Fruit fly (Drosophila melanogaster) whole organism, adult: ENCODE data around the gene CG11168.

ENCODE experiments used
- CG11617 ChIP-seq: fragments of 200-800 bp; sonication (Bioruptor generic); optimal IDR thresholded peaks from 2 replicates; lab custom pipeline; 2017; ENCODE audit warnings: mild to moderate bottlenecking, missing biosample characterization, missing genetic modification reagents, missing genetic modification characterization
- CG12768 ChIP-seq: fragments of 200-800 bp; sonication (Bioruptor generic); optimal IDR thresholded peaks from 2 replicates; lab custom pipeline; 2017; ENCODE audit warnings: missing biosample characterization, missing genetic modification characterization, mild to moderate bottlenecking, moderate library complexity, missing genetic modification reagents
- CG14711 ChIP-seq: fragments of 200-800 bp; sonication (Bioruptor generic); optimal IDR thresholded peaks from 2 replicates; lab custom pipeline; 2018; ENCODE audit warnings: missing biosample characterization, mild to moderate bottlenecking, missing genetic modification characterization, moderate library complexity
- CG1620 ChIP-seq: fragments of 200-800 bp; sonication (Bioruptor generic); optimal IDR thresholded peaks from 2 replicates; lab custom pipeline; 2016; ENCODE audit warnings: missing biosample characterization, missing genetic modification characterization
- CG33017 ChIP-seq: fragments of 200-800 bp; sonication (Bioruptor generic); optimal IDR thresholded peaks from 2 replicates; lab custom pipeline; 2018; ENCODE audit warnings: missing biosample characterization, mild to moderate bottlenecking, missing genetic modification characterization, moderate library complexity
- CG5204 ChIP-seq: fragments of 200-800 bp; sonication (Bioruptor generic); optimal IDR thresholded peaks from 2 replicates; lab custom pipeline; 2016; ENCODE audit warnings: missing biosample characterization, missing genetic modification characterization
- CG7045 ChIP-seq: fragments of 200-800 bp; sonication (Bioruptor generic); optimal IDR thresholded peaks from 2 replicates; lab custom pipeline; 2017; ENCODE audit warnings: missing biosample characterization, mild to moderate bottlenecking, missing genetic modification characterization
- CG7101 ChIP-seq: fragments of 200-800 bp; sonication (Bioruptor generic); optimal IDR thresholded peaks from 2 replicates; lab custom pipeline; 2018; ENCODE audit warnings: missing biosample characterization, mild to moderate bottlenecking, missing genetic modification characterization, moderate library complexity
- Clk ChIP-seq: fragments of 200-800 bp; sonication (Bioruptor generic); optimal IDR thresholded peaks from 2 replicates; lab custom pipeline; 2017; ENCODE audit warnings: missing biosample characterization, missing genetic modification characterization
- Crg-1 ChIP-seq: fragments of 200-800 bp; sonication (Bioruptor generic); optimal IDR thresholded peaks from 2 replicates; lab custom pipeline; 2016; ENCODE audit warnings: missing biosample characterization, missing genetic modification characterization
- Hr96 ChIP-seq: fragments of 200-800 bp; sonication (Bioruptor generic); optimal IDR thresholded peaks from 2 replicates; lab custom pipeline; 2016; ENCODE audit warnings: missing biosample characterization, missing genetic modification characterization
- Mnt ChIP-seq: fragments of 200-800 bp; sonication (Bioruptor generic); optimal IDR thresholded peaks from 2 replicates; lab custom pipeline; 2016; ENCODE audit warnings: missing biosample characterization, mild to moderate bottlenecking, missing genetic modification characterization
- bab1 ChIP-seq: fragments of 200-800 bp; sonication (Bioruptor generic); optimal IDR thresholded peaks from 3 replicates; lab custom pipeline; 2019; ENCODE audit warnings: missing biosample characterization, mild to moderate bottlenecking, missing genetic modification characterization, moderate library complexity
- cic ChIP-seq: fragments of 200-800 bp; sonication (Bioruptor generic); optimal IDR thresholded peaks from 2 replicates; lab custom pipeline; 2017; ENCODE audit warnings: missing biosample characterization, mild to moderate bottlenecking, missing genetic modification characterization, moderate library complexity
- cnc ChIP-seq, 2 experiments: fragments of >200 bp; optimal IDR thresholded peaks; 2 replicates each; lab custom pipeline; 2017
- kay ChIP-seq: fragments of 200-800 bp; sonication (Bioruptor generic); peaks from one replicate; lab custom pipeline; 2016; ENCODE audit warnings: missing biosample characterization, missing genetic modification characterization, borderline replicate concordance
- pad ChIP-seq: fragments of 200-800 bp; sonication (Bioruptor generic); optimal IDR thresholded peaks from 3 replicates; lab custom pipeline; 2017; ENCODE audit warnings: missing biosample characterization, missing genetic modification characterization, mild to moderate bottlenecking, moderate library complexity, missing genetic modification reagents
- tj ChIP-seq: fragments of 200-800 bp; sonication (Bioruptor generic); optimal IDR thresholded peaks from 3 replicates; lab custom pipeline; 2017; ENCODE audit warnings: missing biosample characterization, mild to moderate bottlenecking, missing genetic modification characterization, moderate library complexity
- toe ChIP-seq: fragments of 200-800 bp; sonication (Bioruptor generic); optimal IDR thresholded peaks from 2 replicates; lab custom pipeline; 2016; ENCODE audit warnings: missing biosample characterization, missing genetic modification characterization

The CG11168 gene

dm6 chr3R:24878655-24879054 is 39.3 kb upstream of the CG11168 start:
- TF ChIP-seq bab1 (GFP tag; lab: Kevin White, UChicago): no peak
- peak; percentile 90 for TF ChIP-seq tj (GFP tag; lab: Kevin White, UChicago)

dm6 chr3R:24886470-24886869 is 31.4 kb upstream of the CG11168 start:
- TF ChIP-seq CG11617 (GFP tag; lab: Kevin White, UChicago) (no peak), CG1620 (GFP tag; lab: Kevin White, UChicago) (no peak), Clk (GFP tag; lab: Kevin White, UChicago) (no peak), CG5204 (no peak), toe (GFP tag; lab: Kevin White, UChicago) (no peak), CG33017 (tag; lab: Kevin White, UChicago) (no peak), Crg-1 (no peak), cic (GFP tag; lab: Kevin White, UChicago) (no peak), tj (GFP tag; lab: Kevin White, UChicago) (no peak), CG7045 (GFP tag; lab: Kevin White, UChicago) (no peak), CG14711 (no peak), cnc (optimal IDR thresholded peaks at IDR 0.05; lab: Kevin White, UChicago) (no peak), CG7101 (tag; lab: Kevin White, UChicago) (no peak)

dm6 chr3R:24888418-24888817 is 29.5 kb upstream of the CG11168 start:
- TF ChIP-seq kay (GFP tag; lab: Kevin White, UChicago) (no peak), bab1 (GFP tag; lab: Kevin White, UChicago) (no peak), CG14711 (no peak), CG33017 (tag; lab: Kevin White, UChicago) (no peak), CG7045 (GFP tag; lab: Kevin White, UChicago) (no peak), toe (GFP tag; lab: Kevin White, UChicago) (no peak), CG11617 (GFP tag; lab: Kevin White, UChicago) (no peak)

dm6 chr3R:24889303-24889892 is 28.5 kb upstream of the CG11168 start:
- TF ChIP-seq Mnt (no peak), cic (GFP tag; lab: Kevin White, UChicago) (no peak), toe (GFP tag; lab: Kevin White, UChicago) (no peak), CG11617 (GFP tag; lab: Kevin White, UChicago) (no peak), CG12768 (no peak), CG33017 (tag; lab: Kevin White, UChicago) (no peak), Hr96 (GFP tag; lab: Kevin White, UChicago) (no peak), CG14711 (no peak), pad (no peak), tj (GFP tag; lab: Kevin White, UChicago) (no peak), kay (GFP tag; lab: Kevin White, UChicago) (no peak), CG5204 (no peak), Crg-1 (no peak), CG7045 (GFP tag; lab: Kevin White, UChicago) (no peak)

dm6 chr3R:24890217-24890616 is 27.7 kb upstream of the CG11168 start:
- TF ChIP-seq tj (GFP tag; lab: Kevin White, UChicago) (peak; percentile 92), Hr96 (GFP tag; lab: Kevin White, UChicago) (no peak)

- no peak for TF ChIP-seq bab1 (GFP tag; lab: Kevin White, UChicago)
- no peak for TF ChIP-seq CG7101 (tag; lab: Kevin White, UChicago)
- TF ChIP-seq cnc (optimal IDR thresholded peaks at IDR 0.05; lab: Kevin White, UChicago): no peak
These were observed 27.0 kb upstream of the CG11168 start for dm6 chr3R:24890919-24891318.

dm6 chr3R:24893320-24893955 is 24.5 kb upstream of the CG11168 start:
- TF ChIP-seq CG12768: no peak
- no peak for TF ChIP-seq CG7045 (GFP tag; lab: Kevin White, UChicago)

dm6 chr3R:24894419-24895206 is 23.3 kb upstream of the CG11168 start, which contains the start of the genes CG31121 and CG11069:
CG31121 (minus strand) TSS chr3R:24894605.
CG11069 (plus strand) TSS chr3R:24894742.
- TF ChIP-seq CG12768 (no peak), tj (GFP tag; lab: Kevin White, UChicago) (peak; percentile 18)
